Worm (Caenorhabditis elegans) whole organism, L2 larva: ENCODE measurements around the gene cwn-2.

Experiments used
- lin-11 ChIP-seq: fragments of 150-350 bp; sonication (generic microtip); optimal IDR thresholded peaks from 2 replicates; lab custom pipeline; 2014; ENCODE audit warnings: missing biosample characterization, missing genetic modification characterization, inconsistent platforms, mixed read lengths
- lin-13 ChIP-seq: fragments of 150-350 bp; optimal IDR thresholded peaks from 2 replicates; lab custom pipeline; 2014; ENCODE audit warnings: missing biosample characterization, missing genetic modification reagents, missing genetic modification characterization
- mdl-1 ChIP-seq, 2 experiments: fragments of 150-350 bp in 1 of 2; sonication (generic microtip) in 1 of 2; optimal IDR thresholded peaks; 2 replicates each; lab custom pipeline; 2017; ENCODE audit warnings: missing biosample characterization in 2 of 2, missing genetic modification characterization in 2 of 2
- nhr-12 ChIP-seq: fragments of 150-350 bp; optimal IDR thresholded peaks from 2 replicates; lab custom pipeline; 2014; ENCODE audit warnings: missing biosample characterization, missing genetic modification characterization
- nhr-25 ChIP-seq: fragments of 150-350 bp; sonication (generic microtip); optimal IDR thresholded peaks from 3 replicates; lab custom pipeline; 2014; ENCODE audit warnings: missing biosample characterization, missing genetic modification characterization
- unc-39 ChIP-seq: fragments of 150-350 bp; optimal IDR thresholded peaks from 2 replicates; lab custom pipeline; 2014; ENCODE audit warnings: missing biosample characterization, missing genetic modification characterization

ce11 chrIV:10021283-10021682 lies 46.3 kb upstream of the cwn-2 start, which contains the start of gene F44D12.19:
- TF ChIP-seq lin-13 (GFP tag; lab: Kevin White, UChicago) (no peak), nhr-12 (no peak), mdl-1 (tag; optimal IDR thresholded peaks at IDR 0.05; lab: Kevin White, UChicago) (no peak), lin-11 (tag; lab: Kevin White, UChicago) (no peak), unc-39 (tag; lab: Kevin White, UChicago) (no peak), nhr-25 (tag; lab: Kevin White, UChicago) (no peak)
